Worm (Caenorhabditis elegans) whole organism, mixed stage, embryonic: ENCODE results near the gene C44C10.10.

Experiments
- ceh-83 ChIP-seq: fragments of 200-800 bp; sonication (Bioruptor generic); optimal IDR thresholded peaks from 2 replicates; lab custom pipeline; 2018; ENCODE audit warnings: mild to moderate bottlenecking, missing genetic modification characterization, missing compliant biosample characterization
- lin-13 ChIP-seq: fragments of 150-350 bp; optimal IDR thresholded peaks from 2 replicates; lab custom pipeline; 2014; ENCODE audit warnings: missing biosample characterization, missing genetic modification characterization
- lin-32 ChIP-seq: fragments of 200-800 bp; sonication (Bioruptor generic); optimal IDR thresholded peaks from 2 replicates; lab custom pipeline; 2018; ENCODE audit warnings: mild to moderate bottlenecking, missing genetic modification characterization, missing compliant biosample characterization
- nhr-76 ChIP-seq: sonication (generic microtip); optimal IDR thresholded peaks from 2 replicates; lab custom pipeline; 2017; ENCODE audit warnings: missing biosample characterization, missing genetic modification characterization
- snpc-4 ChIP-seq: fragments of 150-350 bp; optimal IDR thresholded peaks from 2 replicates; lab custom pipeline; 2014; ENCODE audit warnings: missing biosample characterization, missing genetic modification characterization
- unc-62 ChIP-seq: fragments of 150-350 bp; optimal IDR thresholded peaks from 2 replicates; lab custom pipeline; 2014; ENCODE audit warnings: missing biosample characterization, missing genetic modification reagents, missing genetic modification characterization
- ztf-11 ChIP-seq: fragments of 150-350 bp; optimal IDR thresholded peaks from 2 replicates; lab custom pipeline; 2014; ENCODE audit warnings: missing biosample characterization, missing genetic modification characterization

- TF ChIP-seq ceh-83 (GFP tag; lab: Kevin White, UChicago) (no peak), nhr-76 (no peak), unc-62 (GFP tag; lab: Kevin White, UChicago) (no peak), ztf-11 (tag; lab: Kevin White, UChicago) (no peak), lin-32 (GFP tag; lab: Kevin White, UChicago) (no peak), snpc-4 (tag; lab: Kevin White, UChicago) (no peak), lin-13 (tag; lab: Kevin White, UChicago) (no peak)
Observed at ce11 chrX:11738602-11739100, 48.5 kb downstream of the C44C10.10 start, which contains the start of gene nspa-9.
